Fruit fly (Drosophila melanogaster) whole organism, embryonic: ENCODE results near the gene ppk24.
A peak's percentile ranks its signal among the peaks of the same experiment; 100 is the strongest.

Experiments used
- Ada2b ChIP-seq: fragments of 200-800 bp; sonication (Bioruptor generic); IDR thresholded peaks from 2 replicates; pipeline ENCODE4 v1.3.6; 2022; ENCODE audit warnings: missing biosample characterization, missing genetic modification characterization
- B-H1 ChIP-seq: fragments of 200-800 bp; sonication (Bioruptor generic); IDR thresholded peaks from 3 replicates; pipeline ENCODE4 v1.3.6; 2022; ENCODE audit warnings: missing biosample characterization, missing genetic modification characterization
- CG10431 ChIP-seq: fragments of 200-800 bp; sonication (Bioruptor generic); optimal IDR thresholded peaks from 3 replicates; lab custom pipeline; 2018; ENCODE audit warnings: missing biosample characterization, mild to moderate bottlenecking, missing genetic modification characterization
- CG10462 ChIP-seq: fragments of 200-800 bp; sonication (Bioruptor generic); optimal IDR thresholded peaks from 2 replicates; lab custom pipeline; 2016; ENCODE audit warnings: missing biosample characterization, missing genetic modification characterization
- CG10543 ChIP-seq: fragments of 200-800 bp; sonication (Bioruptor generic); optimal IDR thresholded peaks from 3 replicates; lab custom pipeline; 2017; ENCODE audit warnings: missing biosample characterization, mild to moderate bottlenecking, missing genetic modification characterization, moderate library complexity
- CG12744 ChIP-seq: fragments of 200-800 bp; sonication (Bioruptor generic); optimal IDR thresholded peaks from 2 replicates; lab custom pipeline; 2016; ENCODE audit warnings: missing biosample characterization, missing genetic modification characterization
- CG16779 ChIP-seq: fragments of 200-800 bp; sonication (Bioruptor generic); IDR thresholded peaks from 2 replicates; pipeline ENCODE4 v1.3.6; 2022; ENCODE audit warnings: missing biosample characterization, missing genetic modification characterization
- CG16815 ChIP-seq: fragments of 200-800 bp; sonication (Bioruptor generic); optimal IDR thresholded peaks from 3 replicates; lab custom pipeline; 2017; ENCODE audit warnings: missing biosample characterization, mild to moderate bottlenecking, missing genetic modification characterization
- CG17612 ChIP-seq: fragments of 200-800 bp; sonication (Bioruptor generic); IDR thresholded peaks from 2 replicates; pipeline ENCODE4 v1.3.6; 2022; ENCODE audit warnings: missing biosample characterization, missing genetic modification characterization
- CG18011 ChIP-seq: fragments of 200-800 bp; sonication (Bioruptor generic); optimal IDR thresholded peaks from 2 replicates; lab custom pipeline; 2017; ENCODE audit warnings: missing biosample characterization, missing genetic modification characterization, mild to moderate bottlenecking, moderate library complexity, missing genotype
- CG18599 ChIP-seq: fragments of 200-800 bp; sonication (Bioruptor generic); optimal IDR thresholded peaks from 3 replicates; lab custom pipeline; 2017; ENCODE audit warnings: missing biosample characterization, missing genetic modification characterization, mild to moderate bottlenecking, moderate library complexity, missing genetic modification reagents
- CG31388 ChIP-seq: fragments of 200-800 bp; sonication (Bioruptor generic); optimal IDR thresholded peaks from 2 replicates; lab custom pipeline; 2016; ENCODE audit warnings: missing biosample characterization, missing genetic modification characterization
- CG3838 ChIP-seq: fragments of 200-800 bp; sonication (Bioruptor generic); optimal IDR thresholded peaks from 3 replicates; lab custom pipeline; 2016; ENCODE audit warnings: missing biosample characterization, missing genetic modification characterization
- CG3847 ChIP-seq: fragments of 200-800 bp; sonication (Bioruptor generic); IDR thresholded peaks from 2 replicates; pipeline ENCODE4 v1.3.6; 2022; ENCODE audit warnings: missing biosample characterization, missing genetic modification characterization
- CG4617 ChIP-seq: fragments of 200-800 bp; sonication (Bioruptor generic); optimal IDR thresholded peaks from 3 replicates; lab custom pipeline; 2016; ENCODE audit warnings: missing biosample characterization, missing genetic modification characterization, borderline replicate concordance
- CG4820 ChIP-seq: fragments of 200-800 bp; sonication (Bioruptor generic); optimal IDR thresholded peaks from 3 replicates; lab custom pipeline; 2016; ENCODE audit warnings: missing biosample characterization, missing genetic modification characterization
- CG5245 ChIP-seq: fragments of 200-800 bp; sonication (Bioruptor generic); optimal IDR thresholded peaks from 3 replicates; lab custom pipeline; 2016; ENCODE audit warnings: missing biosample characterization, missing genetic modification characterization
- CG6654 ChIP-seq: fragments of 200-800 bp; sonication (Bioruptor generic); optimal IDR thresholded peaks from 2 replicates; lab custom pipeline; 2017; ENCODE audit warnings: missing biosample characterization, mild to moderate bottlenecking, missing genetic modification characterization
- CG6765 ChIP-seq: fragments of 200-800 bp; sonication (Bioruptor generic); optimal IDR thresholded peaks from 3 replicates; lab custom pipeline; 2017; ENCODE audit warnings: missing biosample characterization, mild to moderate bottlenecking, missing genetic modification characterization
- CG9215 ChIP-seq: fragments of 200-800 bp; sonication (Bioruptor generic); IDR thresholded peaks from 2 replicates; pipeline ENCODE4 v1.3.6; 2022; ENCODE audit warnings: missing biosample characterization, missing genetic modification characterization
- CG9609 ChIP-seq: fragments of 200-800 bp; sonication (Bioruptor generic); optimal IDR thresholded peaks from 3 replicates; lab custom pipeline; 2016; ENCODE audit warnings: missing biosample characterization, missing genetic modification characterization
- D ChIP-seq, 2 experiments: fragments of 200-800 bp in 1 of 2; fragments of >200 bp in 1 of 2; sonication (Bioruptor generic) in 1 of 2; optimal IDR thresholded peaks; 2 replicates in 1 of 2; 3 replicates in 1 of 2; lab custom pipeline; 2017; ENCODE audit warnings: mild to moderate bottlenecking in 1 of 2, missing biosample characterization in 1 of 2, missing genetic modification characterization in 1 of 2, missing genetic modification reagents in 1 of 2
- D19A ChIP-seq: fragments of 200-800 bp; optimal IDR thresholded peaks from 3 replicates; lab custom pipeline; 2019; ENCODE audit warnings: missing biosample characterization, mild to moderate bottlenecking, missing genetic modification characterization, moderate library complexity
- Dek ChIP-seq: fragments of 200-800 bp; sonication (Bioruptor generic); optimal IDR thresholded peaks from 3 replicates; lab custom pipeline; 2019; ENCODE audit warnings: missing biosample characterization, mild to moderate bottlenecking, missing genetic modification characterization, moderate library complexity
- Eip74EF ChIP-seq, 2 experiments: fragments of 200-800 bp in 1 of 2; fragments of >200 bp in 1 of 2; sonication (Bioruptor generic) in 1 of 2; optimal IDR thresholded peaks; 2 replicates each; lab custom pipeline; 2017 to 2019; ENCODE audit warnings: missing biosample characterization in 2 of 2, missing genetic modification characterization in 2 of 2, mild to moderate bottlenecking in 1 of 2, moderate library complexity in 1 of 2
- Ets65A ChIP-seq: fragments of 200-800 bp; sonication (Bioruptor generic); peaks from one replicate; lab custom pipeline; 2016; ENCODE audit warnings: missing biosample characterization, missing genetic modification characterization
- Ets97D ChIP-seq: fragments of 200-800 bp; sonication (Bioruptor generic); optimal IDR thresholded peaks from 3 replicates; lab custom pipeline; 2016; ENCODE audit warnings: missing biosample characterization, missing genetic modification characterization
- GATAe ChIP-seq: fragments of 200-800 bp; sonication (Bioruptor generic); conservative IDR thresholded peaks from 2 replicates; pipeline ENCODE4 v1.3.6; 2022; ENCODE audit warnings: missing biosample characterization, missing genetic modification characterization
- H15 ChIP-seq: fragments of 200-800 bp; sonication (Bioruptor generic); IDR thresholded peaks from 3 replicates; pipeline ENCODE4 v1.3.6; 2022; ENCODE audit warnings: missing biosample characterization, missing genetic modification characterization
- Lim3 ChIP-seq: fragments of 200-800 bp; sonication (Bioruptor generic); IDR thresholded peaks from 2 replicates; pipeline ENCODE4 v1.3.6; 2022; ENCODE audit warnings: missing biosample characterization, missing genetic modification characterization
- Mad ChIP-seq: fragments of 200-800 bp; sonication (Bioruptor generic); optimal IDR thresholded peaks from 2 replicates; lab custom pipeline; 2016; ENCODE audit warnings: missing biosample characterization, missing genetic modification characterization
- Rx ChIP-seq: fragments of 200-800 bp; sonication (Bioruptor generic); IDR thresholded peaks from 2 replicates; pipeline ENCODE4 v1.3.6; 2022; ENCODE audit warnings: missing biosample characterization, missing genetic modification characterization
- Usf ChIP-seq: fragments of 200-800 bp; sonication (Bioruptor generic); optimal IDR thresholded peaks from 2 replicates; lab custom pipeline; 2017; ENCODE audit warnings: missing genotype, missing biosample characterization, missing genetic modification characterization
- Vsx1 ChIP-seq: fragments of 200-800 bp; sonication (Bioruptor generic); optimal IDR thresholded peaks from 2 replicates; lab custom pipeline; 2017; ENCODE audit warnings: missing biosample characterization, mild to moderate bottlenecking, missing genetic modification characterization, missing genetic modification reagents
- al ChIP-seq: fragments of 200-800 bp; sonication (Bioruptor generic); IDR thresholded peaks from 2 replicates; pipeline ENCODE4 v1.3.6; 2022; ENCODE audit warnings: missing biosample characterization, missing genetic modification characterization
- crp ChIP-seq, 2 experiments: fragments of 200-800 bp; sonication (Bioruptor generic); optimal IDR thresholded peaks; 2 replicates in 1 of 2; 3 replicates in 1 of 2; lab custom pipeline; 2017; ENCODE audit warnings: missing biosample characterization in 2 of 2, missing genetic modification characterization in 2 of 2, mild to moderate bottlenecking in 1 of 2, moderate library complexity in 1 of 2
- eve ChIP-seq, 2 experiments: fragments of >200 bp; optimal IDR thresholded peaks; 2 replicates each; lab custom pipeline; 2017; ENCODE audit warnings: missing biosample characterization in 2 of 2, missing genetic modification characterization in 2 of 2
- gcm ChIP-seq: fragments of 200-800 bp; sonication (Bioruptor generic); optimal IDR thresholded peaks from 2 replicates; lab custom pipeline; 2019; ENCODE audit warnings: missing biosample characterization, mild to moderate bottlenecking, missing genetic modification characterization, moderate library complexity
- grau ChIP-seq: fragments of 200-800 bp; optimal IDR thresholded peaks from 3 replicates; lab custom pipeline; 2019; ENCODE audit warnings: missing biosample characterization, mild to moderate bottlenecking, missing genetic modification characterization, moderate library complexity
- hb ChIP-seq: fragments of 200-800 bp; sonication (Bioruptor generic); IDR thresholded peaks from 3 replicates; pipeline ENCODE4 v1.3.6; 2022; ENCODE audit warnings: missing biosample characterization, missing genetic modification characterization; ENCODE audit not compliant: partially characterized antibody
- her ChIP-seq: fragments of 200-800 bp; sonication (Bioruptor generic); optimal IDR thresholded peaks from 2 replicates; lab custom pipeline; 2016; ENCODE audit warnings: missing biosample characterization, missing genetic modification characterization
- mam ChIP-seq: fragments of 200-800 bp; sonication (Bioruptor generic); optimal IDR thresholded peaks from 3 replicates; lab custom pipeline; 2016; ENCODE audit warnings: missing biosample characterization, missing genetic modification characterization
- nerfin-2 ChIP-seq: fragments of 200-800 bp; sonication (Bioruptor generic); IDR thresholded peaks from 2 replicates; pipeline ENCODE4 v1.3.6; 2022; ENCODE audit warnings: missing biosample characterization, missing genetic modification characterization; ENCODE audit not compliant: partially characterized antibody
- prd ChIP-seq, 3 experiments: fragments of >200 bp in 2 of 3; fragments of 200-800 bp in 1 of 3; sonication (Bioruptor generic) in 1 of 3; optimal IDR thresholded peaks in 2 of 3; IDR thresholded peaks in 1 of 3; 2 replicates in 2 of 3; 3 replicates in 1 of 3; pipeline versions ENCODE4 v1.3.6 to Lab custom; 2017 to 2022; ENCODE audit warnings: missing biosample characterization in 1 of 3, missing genetic modification characterization in 1 of 3
- pum ChIP-seq: fragments of 200-800 bp; sonication (Bioruptor generic); optimal IDR thresholded peaks from 2 replicates; lab custom pipeline; 2016; ENCODE audit warnings: missing biosample characterization, missing genetic modification characterization
- sd ChIP-seq: fragments of 200-800 bp; sonication (Bioruptor generic); optimal IDR thresholded peaks from 3 replicates; lab custom pipeline; 2018; ENCODE audit warnings: missing biosample characterization, mild to moderate bottlenecking, missing genetic modification characterization, moderate library complexity
- trh ChIP-seq: fragments of 200-800 bp; sonication (Bioruptor generic); optimal IDR thresholded peaks from 2 replicates; lab custom pipeline; 2016; ENCODE audit warnings: missing biosample characterization, missing genetic modification characterization
- tup ChIP-seq: fragments of 200-800 bp; sonication (Bioruptor generic); optimal IDR thresholded peaks from 2 replicates; lab custom pipeline; 2016; ENCODE audit warnings: missing biosample characterization, mild to moderate bottlenecking, missing genetic modification characterization, moderate library complexity

ppk24 gene

DNA sequence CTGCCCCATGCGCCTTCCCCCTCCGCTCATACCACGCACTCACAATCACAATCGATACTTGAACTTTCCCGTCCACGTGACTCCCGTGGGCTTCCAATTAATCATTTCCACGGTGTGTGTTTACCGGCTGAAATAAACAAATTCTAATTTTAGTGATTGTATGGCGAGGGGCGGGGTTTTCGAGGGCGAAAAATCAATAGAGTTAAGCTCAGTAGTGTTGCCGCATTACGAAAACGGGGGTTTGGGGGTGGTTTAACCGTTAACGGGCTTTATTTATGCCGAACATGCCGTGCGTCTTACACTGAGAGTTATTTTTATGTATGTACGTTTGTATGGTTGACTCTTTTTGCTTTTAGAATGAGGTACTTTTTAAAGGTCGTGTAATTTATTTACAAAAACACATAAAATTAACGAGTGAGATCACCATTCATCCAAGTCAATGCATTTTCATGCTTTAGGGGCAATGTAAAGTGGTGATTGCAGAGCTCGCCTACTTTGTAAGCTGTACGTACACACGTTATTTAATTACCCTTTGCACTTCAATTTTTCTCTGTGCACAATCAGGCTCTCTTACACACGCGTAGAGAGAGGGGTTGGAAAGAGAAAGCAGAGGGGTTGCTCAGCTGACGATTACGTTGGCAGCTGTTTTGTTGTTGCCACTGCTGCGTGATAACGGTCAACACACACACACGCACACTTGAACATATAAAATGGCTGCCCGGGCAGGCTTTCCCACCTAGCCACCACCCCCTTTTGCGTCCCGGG lies 43.2 kb upstream of the ppk24 start (continued):
- TF ChIP-seq Ets65A (GFP tag; lab: Kevin White, UChicago) (peak; percentile 98), CG9215 (no peak), CG6654 (GFP tag; lab: Kevin White, UChicago) (peak; percentile 28), CG3847 (GFP tag; lab: Robert Waterston, UW) (no peak), Vsx1 (GFP tag; lab: Kevin White, UChicago) (peak; percentile 52), prd (optimal IDR thresholded peaks at IDR 0.05; lab: Kevin White, UChicago) (no peak), prd (GFP tag; IDR thresholded peaks at IDR 0.05; lab: Robert Waterston, UW) (no peak), mam (peak; percentile 90), Lim3 (no peak), CG6765 (peak; percentile 79), CG12744 (GFP tag; lab: Kevin White, UChicago) (peak; percentile 77), CG9609 (GFP tag; lab: Kevin White, UChicago) (peak; percentile 87), crp (GFP tag; optimal IDR thresholded peaks at IDR 0.05; lab: Kevin White, UChicago) (peak in 1 of 2 experiments; percentile 68), CG18599 (GFP tag; lab: Kevin White, UChicago) (peak; percentile 95), eve (GFP tag; optimal IDR thresholded peaks at IDR 0.05; lab: Kevin White, UChicago) (peak in 1 of 2 experiments; percentile 26), CG3838 (GFP tag; lab: Kevin White, UChicago) (peak; percentile 73), B-H1 (GFP tag; lab: Robert Waterston, UW) (no peak), tup (GFP tag; lab: Kevin White, UChicago) (peak; percentile 50), CG18011 (peak; percentile 63), gcm (GFP tag; lab: Kevin White, UChicago) (peak; percentile 63), CG17612 (GFP tag; lab: Robert Waterston, UW) (no peak), grau (peak; percentile 89), Mad (GFP tag; lab: Kevin White, UChicago) (peak; percentile 65), CG5245 (GFP tag; lab: Kevin White, UChicago) (peak; percentile 55), D (optimal IDR thresholded peaks at IDR 0.05; lab: Kevin White, UChicago) (no peak), D (GFP tag; optimal IDR thresholded peaks at IDR 0.05; lab: Kevin White, UChicago) (peak; percentile 73), CG16779 (no peak), CG10543 (GFP tag; lab: Kevin White, UChicago) (peak; percentile 82), H15 (GFP tag; lab: Robert Waterston, UW) (no peak), Ada2b (GFP tag; lab: Robert Waterston, UW) (no peak), CG4820 (GFP tag; lab: Kevin White, UChicago) (peak; percentile 75), CG10431 (GFP tag; lab: Kevin White, UChicago) (peak; percentile 57), CG31388 (GFP tag; lab: Kevin White, UChicago) (peak; percentile 21), Eip74EF (GFP tag; optimal IDR thresholded peaks at IDR 0.05; lab: Kevin White, UChicago) (peak in 1 of 2 experiments; percentile 66), CG16815 (GFP tag; lab: Kevin White, UChicago) (peak; percentile 84), sd (tag; lab: Kevin White, UChicago) (peak; percentile 48), hb (GFP tag; lab: Robert Waterston, UW) (no peak), Dek (peak; percentile 85), trh (GFP tag; lab: Kevin White, UChicago) (peak; percentile 41), CG4617 (GFP tag; lab: Kevin White, UChicago) (peak; percentile 52), her (GFP tag; lab: Kevin White, UChicago) (peak; percentile 83), D19A (tag; lab: Kevin White, UChicago) (peak; percentile 83), CG10462 (peak; percentile 58), nerfin-2 (GFP tag; lab: Robert Waterston, UW) (no peak), pum (GFP tag; lab: Kevin White, UChicago) (peak; percentile 83), al (GFP tag; lab: Robert Waterston, UW) (no peak), Rx (GFP tag; lab: Robert Waterston, UW) (no peak), GATAe (no peak), Ets97D (GFP tag; lab: Kevin White, UChicago) (peak; percentile 38), Usf (GFP tag; lab: Kevin White, UChicago) (peak; percentile 64)
